Worm (Caenorhabditis elegans) whole organism, L3 larva: ENCODE measurements around the gene F01G10.5.

Experiments used
- ZK546.5 ChIP-seq: sonication (generic microtip); optimal IDR thresholded peaks from 2 replicates; lab custom pipeline; 2017; ENCODE audit warnings: missing biosample characterization, missing genetic modification characterization
- aly-2 ChIP-seq: fragments of 150-350 bp; optimal IDR thresholded peaks from 2 replicates; lab custom pipeline; 2014; ENCODE audit warnings: missing biosample characterization, missing genetic modification characterization
- ama-1 ChIP-seq: fragments of 150-350 bp; optimal IDR thresholded peaks from 2 replicates; lab custom pipeline; 2018
- ceh-16 ChIP-seq: sonication (generic microtip); optimal IDR thresholded peaks from 2 replicates; lab custom pipeline; 2017; ENCODE audit warnings: missing biosample characterization, missing genetic modification characterization
- ceh-82 ChIP-seq: fragments of 150-350 bp; optimal IDR thresholded peaks from 2 replicates; lab custom pipeline; 2014; ENCODE audit warnings: missing biosample characterization, missing genetic modification characterization
- ceh-9 ChIP-seq: sonication (generic microtip); optimal IDR thresholded peaks from 2 replicates; lab custom pipeline; 2018; ENCODE audit warnings: missing biosample characterization, missing genetic modification characterization
- egl-27 ChIP-seq: sonication (generic microtip); optimal IDR thresholded peaks from 4 replicates; lab custom pipeline; 2017; ENCODE audit warnings: missing biosample characterization, missing genetic modification reagents, missing genetic modification characterization
- egl-5 ChIP-seq: fragments of 150-350 bp; optimal IDR thresholded peaks from 2 replicates; lab custom pipeline; 2017; ENCODE audit warnings: missing biosample characterization, missing genetic modification reagents, missing genetic modification characterization, inconsistent platforms
- elt-1 ChIP-seq: fragments of 150-350 bp; optimal IDR thresholded peaks from 2 replicates; lab custom pipeline; 2014; ENCODE audit warnings: missing biosample characterization, missing genetic modification characterization
- elt-2 ChIP-seq: sonication (generic microtip); optimal IDR thresholded peaks from 2 replicates; lab custom pipeline; 2016; ENCODE audit warnings: missing genetic modification reagents, mild to moderate bottlenecking, missing genetic modification characterization, missing compliant biosample characterization
- eor-1 ChIP-seq, 2 experiments: fragments of 150-350 bp; optimal IDR thresholded peaks; 2 replicates each; lab custom pipeline; 2014 to 2018; ENCODE audit warnings: missing biosample characterization in 2 of 2, missing genetic modification characterization in 2 of 2
- fkh-10 ChIP-seq: sonication (generic microtip); optimal IDR thresholded peaks from 2 replicates; lab custom pipeline; 2017; ENCODE audit warnings: missing biosample characterization, missing genetic modification reagents, missing genetic modification characterization
- fos-1 ChIP-seq: fragments of 150-350 bp; optimal IDR thresholded peaks from 2 replicates; lab custom pipeline; 2014; ENCODE audit warnings: missing biosample characterization, missing genetic modification characterization
- hmg-11 ChIP-seq: sonication (generic microtip); optimal IDR thresholded peaks from 2 replicates; lab custom pipeline; 2016; ENCODE audit warnings: missing genetic modification characterization, missing compliant biosample characterization
- lin-15B ChIP-seq: fragments of 150-350 bp; optimal IDR thresholded peaks from 2 replicates; lab custom pipeline; 2014; ENCODE audit warnings: missing biosample characterization, missing genetic modification characterization
- lsy-12 ChIP-seq: sonication (generic microtip); optimal IDR thresholded peaks from 2 replicates; lab custom pipeline; 2016; ENCODE audit warnings: mild to moderate bottlenecking, missing genetic modification characterization, missing compliant biosample characterization
- mml-1 ChIP-seq: fragments of 150-350 bp; sonication (generic microtip); optimal IDR thresholded peaks from 3 replicates; lab custom pipeline; 2014; ENCODE audit warnings: missing biosample characterization, missing genetic modification characterization
- nhr-11 ChIP-seq: fragments of 150-350 bp; optimal IDR thresholded peaks from 2 replicates; lab custom pipeline; 2014; ENCODE audit warnings: missing biosample characterization, missing genetic modification characterization
- nhr-12 ChIP-seq: fragments of 150-350 bp; optimal IDR thresholded peaks from 2 replicates; lab custom pipeline; 2014; ENCODE audit warnings: missing biosample characterization, missing genetic modification characterization
- nhr-23 ChIP-seq: fragments of 150-350 bp; optimal IDR thresholded peaks from 2 replicates; lab custom pipeline; 2014; ENCODE audit warnings: missing biosample characterization, missing genetic modification reagents, missing genetic modification characterization
- nhr-237 ChIP-seq: fragments of 150-350 bp; optimal IDR thresholded peaks from 2 replicates; lab custom pipeline; 2014; ENCODE audit warnings: missing biosample characterization, missing genetic modification characterization
- nhr-25 ChIP-seq: sonication (generic microtip); optimal IDR thresholded peaks from 2 replicates; lab custom pipeline; 2017; ENCODE audit warnings: missing biosample characterization, missing genetic modification characterization
- nhr-28 ChIP-seq: fragments of 150-350 bp; optimal IDR thresholded peaks from 2 replicates; lab custom pipeline; 2014; ENCODE audit warnings: missing biosample characterization, missing genetic modification characterization
- nhr-43 ChIP-seq: sonication (generic microtip); optimal IDR thresholded peaks from 2 replicates; lab custom pipeline; 2016; ENCODE audit warnings: mild to moderate bottlenecking, missing genetic modification characterization, missing compliant biosample characterization; ENCODE audit not compliant: poor library complexity, severe bottlenecking
- nhr-67 ChIP-seq: fragments of 150-350 bp; optimal IDR thresholded peaks from 2 replicates; lab custom pipeline; 2014; ENCODE audit warnings: missing biosample characterization, missing genetic modification characterization
- nhr-76 ChIP-seq: fragments of 150-350 bp; sonication (generic microtip); optimal IDR thresholded peaks from 5 replicates; lab custom pipeline; 2014; ENCODE audit warnings: missing biosample characterization, missing genetic modification characterization
- nhr-77 ChIP-seq: fragments of 150-350 bp; optimal IDR thresholded peaks from 2 replicates; lab custom pipeline; 2014; ENCODE audit warnings: missing biosample characterization, missing genetic modification characterization
- pqm-1 ChIP-seq: fragments of 150-350 bp; optimal IDR thresholded peaks from 2 replicates; lab custom pipeline; 2017; ENCODE audit warnings: missing biosample characterization, missing genetic modification characterization, inconsistent platforms
- sea-2 ChIP-seq: fragments of 150-350 bp; sonication (generic microtip); optimal IDR thresholded peaks from 4 replicates; lab custom pipeline; 2014; ENCODE audit warnings: missing biosample characterization, missing genetic modification reagents, missing genetic modification characterization
- skn-1 ChIP-seq: fragments of 150-350 bp; optimal IDR thresholded peaks from 2 replicates; lab custom pipeline; 2014; ENCODE audit warnings: missing biosample characterization, missing genetic modification characterization
- tbx-2 ChIP-seq: sonication (generic microtip); optimal IDR thresholded peaks from 2 replicates; lab custom pipeline; 2016; ENCODE audit warnings: mild to moderate bottlenecking, missing genetic modification characterization, missing compliant biosample characterization
- unc-39 ChIP-seq: sonication (generic microtip); optimal IDR thresholded peaks from 4 replicates; lab custom pipeline; 2017; ENCODE audit warnings: missing biosample characterization, missing genetic modification characterization
- unc-62 ChIP-seq: fragments of 150-350 bp; sonication (generic microtip); optimal IDR thresholded peaks from 4 replicates; lab custom pipeline; 2014; ENCODE audit warnings: missing biosample characterization, missing genetic modification reagents, missing genetic modification characterization
- ztf-11 ChIP-seq: fragments of 150-350 bp; optimal IDR thresholded peaks from 2 replicates; lab custom pipeline; 2014; ENCODE audit warnings: missing biosample characterization, missing genetic modification characterization
- ztf-4 ChIP-seq: fragments of 150-350 bp; optimal IDR thresholded peaks from 2 replicates; lab custom pipeline; 2014; ENCODE audit warnings: missing biosample characterization, missing genetic modification characterization

Gene F01G10.5

ce11 chrIV:10221187-10221586, 9.7 kb downstream of the F01G10.5 start, which contains the start of gene tram-1:
tram-1 (minus strand) TSS chrIV:10221287.
- TF ChIP-seq nhr-25 (tag; lab: Kevin White, UChicago) (no peak), nhr-237 (tag; lab: Kevin White, UChicago) (no peak), elt-2 (tag; lab: Kevin White, UChicago) (no peak), hmg-11 (tag; lab: Kevin White, UChicago) (no peak), nhr-11 (tag; lab: Kevin White, UChicago) (no peak), nhr-43 (tag; lab: Kevin White, UChicago) (no peak), nhr-76 (no peak), nhr-12 (tag; lab: Kevin White, UChicago) (no peak), ama-1 (lab: Kevin White, UChicago) (no peak)

DNA sequence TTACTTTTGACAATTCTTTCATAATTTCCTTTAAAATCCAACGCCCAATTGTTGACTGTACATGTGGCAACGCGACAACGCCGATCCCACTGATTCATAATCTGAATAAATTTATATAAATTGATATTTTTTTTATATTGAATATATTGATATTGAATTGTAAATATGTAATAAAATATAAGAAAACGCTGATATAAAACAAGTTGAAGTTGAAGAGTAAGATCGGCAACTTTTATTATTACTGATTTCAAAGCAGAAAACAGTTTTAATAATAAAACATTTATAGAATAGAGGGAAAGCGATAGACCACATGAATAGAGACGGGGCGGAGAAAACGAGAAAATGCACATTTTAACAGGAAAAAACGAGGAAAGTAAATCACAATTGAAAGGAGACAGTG, 11.7 kb downstream of the F01G10.5 start, which contains the start of gene qns-1:
Gene qns-1, minus strand, starts transcription at position 101 of the 400 bp plus-strand sequence.
- TF ChIP-seq elt-2 (tag; lab: Kevin White, UChicago) (no peak), mml-1 (tag; lab: Kevin White, UChicago) (no peak), lsy-12 (tag; lab: Kevin White, UChicago) (no peak), sea-2 (no peak), elt-1 (tag; lab: Kevin White, UChicago) (no peak), egl-27 (tag; lab: Kevin White, UChicago) (no peak), ZK546.5 (no peak), eor-1 (tag; optimal IDR thresholded peaks at IDR 0.05; lab: Kevin White, UChicago) (no peak), skn-1 (no peak), lin-15B (tag; lab: Kevin White, UChicago) (no peak), nhr-77 (tag; lab: Kevin White, UChicago) (no peak), ztf-11 (tag; lab: Kevin White, UChicago) (no peak), ama-1 (lab: Kevin White, UChicago) (no peak), ceh-82 (tag; lab: Kevin White, UChicago) (no peak), fkh-10 (GFP tag; lab: Kevin White, UChicago) (no peak), tbx-2 (tag; lab: Kevin White, UChicago) (no peak), fos-1 (no peak), ceh-9 (tag; lab: Kevin White, UChicago) (no peak), ceh-16 (tag; lab: Kevin White, UChicago) (no peak), unc-62 (GFP tag; lab: Kevin White, UChicago) (no peak)

DNA sequence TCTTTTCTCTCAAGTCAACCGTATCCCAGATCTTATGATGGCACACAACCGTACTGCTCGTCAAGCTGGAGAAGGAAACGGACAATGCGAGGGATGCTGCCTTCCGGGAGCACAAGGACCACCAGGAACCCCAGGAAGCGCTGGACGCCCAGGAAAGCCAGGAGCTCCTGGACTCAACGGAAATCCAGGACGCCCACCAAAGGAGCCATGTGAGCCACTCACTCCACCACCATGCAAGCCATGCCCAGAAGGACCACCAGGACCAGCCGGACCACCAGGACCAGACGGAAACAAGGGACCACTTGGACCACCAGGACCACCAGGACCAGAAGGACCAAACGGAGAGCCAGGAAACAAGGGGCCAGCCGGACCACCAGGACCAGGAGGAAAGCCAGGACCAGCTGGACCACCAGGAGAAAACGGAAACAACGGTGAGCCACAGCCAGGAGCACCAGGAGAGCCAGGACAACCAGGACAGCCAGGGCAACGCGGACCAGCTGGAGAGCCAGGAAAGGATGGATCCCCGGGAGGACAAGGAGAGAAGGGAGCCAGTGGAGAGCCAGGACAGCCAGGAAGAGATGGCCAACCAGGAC, 14.1 kb downstream of the F01G10.5 start:
- no peak for TF ChIP-seq ztf-4 (tag; lab: Kevin White, UChicago)
- TF ChIP-seq nhr-43 (tag; lab: Kevin White, UChicago): no peak
- no peak for TF ChIP-seq aly-2
- TF ChIP-seq nhr-77 (tag; lab: Kevin White, UChicago): no peak
- TF ChIP-seq unc-62 (GFP tag; lab: Kevin White, UChicago): no peak
- no peak for TF ChIP-seq hmg-11 (tag; lab: Kevin White, UChicago)
- TF ChIP-seq, all 47 proteins: peak for 0

DNA sequence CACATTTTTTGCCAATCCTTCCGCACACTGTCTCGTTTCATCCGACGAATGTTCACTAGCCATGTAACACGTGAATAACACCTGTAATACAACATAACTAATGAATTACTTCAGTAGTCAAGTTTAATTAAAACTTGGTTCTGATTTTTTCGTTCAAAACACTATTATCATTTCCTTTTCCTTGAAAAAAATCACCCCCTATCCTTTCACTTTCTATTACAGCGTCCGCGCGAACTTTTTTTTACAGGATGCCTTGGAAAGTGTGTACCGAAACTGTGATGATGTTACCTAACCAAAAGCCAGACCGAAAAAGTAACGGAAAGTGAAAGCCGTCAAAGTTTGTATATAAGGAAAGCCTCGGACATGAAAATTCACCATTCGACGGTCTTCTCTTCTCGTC, 14.8 kb downstream of the F01G10.5 start, which contains the start of gene col-124:
Gene col-124, plus strand, starts transcription at position 374 of the 400 bp plus-strand sequence.
- TF ChIP-seq eor-1 (tag; optimal IDR thresholded peaks at IDR 0.05; lab: Kevin White, UChicago): no peak
- TF ChIP-seq ceh-16 (tag; lab: Kevin White, UChicago): no peak
- TF ChIP-seq sea-2: no peak
- no peak for TF ChIP-seq egl-5

ce11 chrIV:10215393-10215792, 15.5 kb downstream of the F01G10.5 start:
- TF ChIP-seq unc-39 (tag; lab: Kevin White, UChicago) (no peak), nhr-23 (tag; lab: Kevin White, UChicago) (no peak), pqm-1 (no peak), egl-27 (tag; lab: Kevin White, UChicago) (no peak), ceh-16 (tag; lab: Kevin White, UChicago) (no peak), nhr-28 (tag; lab: Kevin White, UChicago) (no peak), skn-1 (no peak), ZK546.5 (no peak), nhr-67 (tag; lab: Kevin White, UChicago) (no peak), ztf-4 (tag; lab: Kevin White, UChicago) (no peak), nhr-11 (tag; lab: Kevin White, UChicago) (no peak)
